Worm (Caenorhabditis elegans) whole organism, young adult: Measurements from ENCODE around the gene arrd-17.

Source experiments
- B0261.1 ChIP-seq: sonication (generic microtip); optimal IDR thresholded peaks from 2 replicates; lab custom pipeline; 2016; ENCODE audit warnings: mild to moderate bottlenecking, missing genetic modification characterization, moderate library complexity, missing compliant biosample characterization
- B0336.3 ChIP-seq: fragments of 200-800 bp; sonication (Bioruptor generic); IDR thresholded peaks from 2 replicates; pipeline ENCODE4 v1.3.6; 2022; ENCODE audit warnings: missing genetic modification characterization, missing compliant biosample characterization
- F37B4.10 ChIP-seq: fragments of 200-800 bp; sonication (Bioruptor generic); IDR thresholded peaks from 2 replicates; pipeline ENCODE4 v1.3.6; 2022; ENCODE audit warnings: missing genetic modification characterization, missing compliant biosample characterization
- K12H6.12 ChIP-seq: fragments of 200-800 bp; sonication (Bioruptor generic); optimal IDR thresholded peaks from 2 replicates; lab custom pipeline; 2018; ENCODE audit warnings: mild to moderate bottlenecking, missing genetic modification characterization, missing compliant biosample characterization
- T07F8.4 ChIP-seq: sonication (generic microtip); optimal IDR thresholded peaks from 2 replicates; lab custom pipeline; 2016; ENCODE audit warnings: mild to moderate bottlenecking, missing genetic modification characterization, moderate library complexity, missing compliant biosample characterization
- Y95B8A.8 ChIP-seq: fragments of 200-800 bp; sonication (Bioruptor generic); IDR thresholded peaks from 2 replicates; pipeline ENCODE4 v1.3.6; 2022; ENCODE audit warnings: missing genetic modification reagents, missing genetic modification characterization, missing compliant biosample characterization
- akir-1 ChIP-seq: fragments of 200-800 bp; sonication (Bioruptor generic); optimal IDR thresholded peaks from 2 replicates; lab custom pipeline; 2018; ENCODE audit warnings: mild to moderate bottlenecking, missing genetic modification characterization, moderate library complexity, missing compliant biosample characterization
- aptf-2 ChIP-seq: fragments of 200-800 bp; sonication (Bioruptor generic); conservative IDR thresholded peaks from 2 replicates; pipeline ENCODE4 v1.3.6; 2022; ENCODE audit warnings: missing genetic modification reagents, missing genetic modification characterization, missing compliant biosample characterization
- attf-6 ChIP-seq: fragments of 200-800 bp; sonication (Bioruptor generic); IDR thresholded peaks from 2 replicates; pipeline ENCODE4 v1.3.6; 2022; ENCODE audit warnings: missing genetic modification reagents, missing genetic modification characterization, missing compliant biosample characterization
- ceh-91 ChIP-seq: fragments of 200-800 bp; sonication (Bioruptor generic); IDR thresholded peaks from 2 replicates; pipeline ENCODE4 v1.3.6; 2022; ENCODE audit warnings: missing genetic modification reagents, missing genetic modification characterization, missing compliant biosample characterization
- dpff-1 ChIP-seq: sonication (generic microtip); optimal IDR thresholded peaks from 2 replicates; lab custom pipeline; 2017; ENCODE audit warnings: mild to moderate bottlenecking, missing genetic modification characterization, missing compliant biosample characterization
- efl-1 ChIP-seq: fragments of 150-350 bp; optimal IDR thresholded peaks from 2 replicates; lab custom pipeline; 2014; ENCODE audit warnings: missing biosample characterization, missing genetic modification reagents, missing genetic modification characterization
- egrh-3 ChIP-seq: fragments of 200-800 bp; sonication (Bioruptor generic); IDR thresholded peaks from 2 replicates; pipeline ENCODE4 v1.3.6; 2022; ENCODE audit warnings: missing genetic modification reagents, missing genetic modification characterization, missing compliant biosample characterization
- ets-4 ChIP-seq: fragments of 200-800 bp; sonication (Bioruptor generic); optimal IDR thresholded peaks from 2 replicates; lab custom pipeline; 2018; ENCODE audit warnings: mild to moderate bottlenecking, missing genetic modification characterization, missing compliant biosample characterization
- gei-17 ChIP-seq: fragments of 200-800 bp; sonication (Bioruptor generic); optimal IDR thresholded peaks from 2 replicates; lab custom pipeline; 2018; ENCODE audit warnings: mild to moderate bottlenecking, missing genetic modification characterization, missing compliant biosample characterization
- hmg-20 ChIP-seq: fragments of 200-800 bp; sonication (Bioruptor generic); IDR thresholded peaks from 2 replicates; pipeline ENCODE4 v1.3.6; 2022; ENCODE audit warnings: missing genetic modification reagents, missing genetic modification characterization, missing compliant biosample characterization
- let-526 ChIP-seq: fragments of 200-800 bp; sonication (Bioruptor generic); IDR thresholded peaks from 2 replicates; pipeline ENCODE4 v1.3.6; 2022; ENCODE audit warnings: missing genetic modification reagents, missing genetic modification characterization, missing compliant biosample characterization
- let-607 ChIP-seq, 2 experiments: fragments of 200-800 bp in 1 of 2; sonication (Bioruptor generic) in 1 of 2; sonication (generic microtip) in 1 of 2; optimal IDR thresholded peaks; 2 replicates each; lab custom pipeline; 2016 to 2018; ENCODE audit warnings: mild to moderate bottlenecking in 2 of 2, missing compliant biosample characterization in 2 of 2, missing genetic modification characterization in 2 of 2, moderate library complexity in 2 of 2, missing genotype in 1 of 2
- lin-26 ChIP-seq: fragments of 200-800 bp; sonication (Bioruptor generic); IDR thresholded peaks from 2 replicates; pipeline ENCODE4 v1.3.6; 2022; ENCODE audit warnings: missing genetic modification reagents, missing genetic modification characterization, missing compliant biosample characterization
- lir-1 ChIP-seq: fragments of 200-800 bp; sonication (Bioruptor generic); conservative IDR thresholded peaks from 2 replicates; pipeline ENCODE4 v1.3.6; 2022; ENCODE audit warnings: missing genetic modification reagents, missing genetic modification characterization, missing compliant biosample characterization
- mcd-1 ChIP-seq: fragments of 200-800 bp; sonication (Bioruptor generic); IDR thresholded peaks from 2 replicates; pipeline ENCODE4 v1.3.6; 2022; ENCODE audit warnings: missing genetic modification reagents, missing genetic modification characterization, missing compliant biosample characterization
- nhr-179 ChIP-seq: sonication (generic microtip); optimal IDR thresholded peaks from 2 replicates; lab custom pipeline; 2016; ENCODE audit warnings: mild to moderate bottlenecking, missing genetic modification characterization, missing compliant biosample characterization
- nhr-90 ChIP-seq: sonication (generic microtip); optimal IDR thresholded peaks from 2 replicates; lab custom pipeline; 2016; ENCODE audit warnings: missing genotype, mild to moderate bottlenecking, missing genetic modification characterization, missing compliant biosample characterization
- pbrm-1 ChIP-seq: fragments of 200-800 bp; sonication (Bioruptor generic); IDR thresholded peaks from 2 replicates; pipeline ENCODE4 v1.3.6; 2022; ENCODE audit warnings: missing genetic modification reagents, missing genetic modification characterization, missing compliant biosample characterization
- rcor-1 ChIP-seq: fragments of 200-800 bp; sonication (Bioruptor generic); IDR thresholded peaks from 2 replicates; pipeline ENCODE4 v1.3.6; 2022; ENCODE audit warnings: missing genetic modification reagents, missing genetic modification characterization, missing compliant biosample characterization
- rec-8 ChIP-seq, 2 experiments: sonication (generic microtip); optimal IDR thresholded peaks; 2 replicates each; lab custom pipeline; 2016; ENCODE audit warnings: mild to moderate bottlenecking in 2 of 2, missing genetic modification characterization in 2 of 2, missing genetic modification reagents in 2 of 2, missing genotype in 2 of 2, missing biosample characterization in 1 of 2, missing compliant biosample characterization in 1 of 2, moderate library complexity in 1 of 2
- repo-1 ChIP-seq: sonication (generic microtip); optimal IDR thresholded peaks from 2 replicates; lab custom pipeline; 2017; ENCODE audit warnings: mild to moderate bottlenecking, missing genetic modification characterization, missing compliant biosample characterization
- rpc-1 ChIP-seq, 2 experiments: fragments of 150-350 bp in 1 of 2; sonication (generic microtip) in 1 of 2; optimal IDR thresholded peaks; 2 replicates each; lab custom pipeline; 2014 to 2018; ENCODE audit warnings: missing biosample characterization in 1 of 2, missing genetic modification characterization in 1 of 2, missing genetic modification reagents in 1 of 2, missing genotype in 1 of 2
- snpc-1.3 ChIP-seq: sonication (generic microtip); optimal IDR thresholded peaks from 2 replicates; lab custom pipeline; 2017; ENCODE audit warnings: missing genetic modification characterization, mild to moderate bottlenecking, missing compliant biosample characterization, antibody characterized with exemption, moderate library complexity, missing genotype, missing genetic modification reagents; ENCODE audit not compliant: insufficient read depth
- snpc-4 ChIP-seq, 5 experiments: fragments of 150-350 bp in 1 of 5; sonication (generic microtip) in 4 of 5; optimal IDR thresholded peaks; 2 replicates each; lab custom pipeline; 2014 to 2018; ENCODE audit warnings: missing genetic modification characterization in 5 of 5, missing biosample characterization in 3 of 5, antibody characterized with exemption in 2 of 5, mild to moderate bottlenecking in 2 of 5, missing compliant biosample characterization in 2 of 5, missing genotype in 2 of 5, moderate library complexity in 2 of 5, missing genetic modification reagents in 1 of 5
- tlf-1 ChIP-seq: fragments of 200-800 bp; sonication (Bioruptor generic); optimal IDR thresholded peaks from 2 replicates; lab custom pipeline; 2018; ENCODE audit warnings: mild to moderate bottlenecking, missing genetic modification characterization, missing compliant biosample characterization
- unc-130 ChIP-seq: sonication (generic microtip); optimal IDR thresholded peaks from 2 replicates; lab custom pipeline; 2016; ENCODE audit warnings: missing genetic modification reagents, missing genetic modification characterization, missing compliant biosample characterization
- zfh-2 ChIP-seq: fragments of 200-800 bp; sonication (Bioruptor generic); conservative IDR thresholded peaks from 2 replicates; pipeline ENCODE4 v1.3.6; 2022; ENCODE audit warnings: missing genetic modification reagents, missing genetic modification characterization, missing compliant biosample characterization
- ztf-18 ChIP-seq: sonication (generic microtip); optimal IDR thresholded peaks from 2 replicates; lab custom pipeline; 2016; ENCODE audit warnings: missing genotype, mild to moderate bottlenecking, missing genetic modification characterization, missing compliant biosample characterization
- ztf-3 ChIP-seq: fragments of 200-800 bp; sonication (Bioruptor generic); optimal IDR thresholded peaks from 2 replicates; lab custom pipeline; 2018; ENCODE audit warnings: mild to moderate bottlenecking, missing genetic modification characterization, missing compliant biosample characterization

arrd-17 gene

DNA sequence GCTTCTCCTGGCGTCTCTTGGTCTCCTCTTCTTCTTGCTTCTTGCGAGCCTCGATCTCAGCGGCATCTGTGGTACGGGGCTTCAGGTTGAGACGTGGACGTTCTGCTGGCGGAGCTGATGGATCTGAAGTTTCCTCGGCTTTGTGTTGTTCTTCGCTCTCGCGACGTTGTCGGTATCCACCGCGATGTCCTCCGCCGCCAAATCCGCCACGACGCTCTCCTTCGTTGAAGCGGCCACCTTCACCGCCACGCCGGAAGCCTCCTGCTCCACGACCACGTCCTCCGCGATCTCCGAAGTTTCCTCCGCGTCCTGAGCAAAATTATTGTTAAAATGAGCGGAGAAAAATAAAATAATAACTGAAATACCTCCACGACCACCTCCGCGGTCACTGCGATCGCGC is 12.2 kb upstream of the arrd-17 start (continued):
- no peak for TF ChIP-seq akir-1 (GFP tag; lab: Kevin White, UChicago)
- TF ChIP-seq dpff-1 (tag; lab: Kevin White, UChicago) = no peak
- TF ChIP-seq snpc-1.3 (tag; lab: Kevin White, UChicago) = no peak
- TF ChIP-seq mcd-1 (GFP tag; lab: Robert Waterston, UW) = 0 out of 2 replicates have a peak, but pooled peaks have one; percentile 9
- peak; percentile 91 for TF ChIP-seq zfh-2 (GFP tag; lab: Robert Waterston, UW)
- no peak for TF ChIP-seq ets-4 (GFP tag; lab: Kevin White, UChicago)
- TF ChIP-seq T07F8.4 = no peak
- TF ChIP-seq ceh-91 (GFP tag; lab: Robert Waterston, UW) = no peak
- TF ChIP-seq repo-1 (tag; lab: Kevin White, UChicago) = no peak
- no peak for TF ChIP-seq gei-17 (GFP tag; lab: Kevin White, UChicago)
- TF ChIP-seq egrh-3 (GFP tag; lab: Robert Waterston, UW) = peak; percentile 78; the same call in 1 of the 2 replicates

DNA sequence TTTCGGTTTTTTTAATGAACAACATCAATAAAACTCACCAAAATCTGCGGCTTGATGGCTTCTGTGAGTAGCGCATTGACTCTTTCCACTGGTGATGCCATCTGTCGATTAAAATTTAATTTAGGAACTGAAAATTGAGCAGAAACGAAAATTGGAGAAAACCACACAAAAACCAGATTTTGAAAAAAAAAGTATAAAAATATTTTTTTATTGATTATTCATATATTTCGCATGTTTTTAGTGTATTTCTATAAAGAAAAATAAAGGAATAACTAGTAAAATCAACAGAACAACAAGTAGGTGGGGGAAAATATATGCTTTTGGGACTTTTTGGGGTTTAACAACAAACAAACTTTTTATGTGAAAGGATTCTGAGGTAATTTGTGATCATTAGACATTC is 11.6 kb upstream of the arrd-17 start, which contains the start of gene T12D8.10:
TSS of gene T12D8.10 (minus strand) at position 101 of the 400 bp plus-strand sequence.
- TF ChIP-seq ztf-3 = no peak
- TF ChIP-seq rec-8 (tag; optimal IDR thresholded peaks at IDR 0.05; lab: Kevin White, UChicago) = no peak
- no peak for TF ChIP-seq efl-1 (GFP tag; lab: Kevin White, UChicago)
- no peak for TF ChIP-seq lir-1 (GFP tag; lab: Robert Waterston, UW)
- TF ChIP-seq ztf-18 = no peak
- TF ChIP-seq hmg-20 (GFP tag; lab: Robert Waterston, UW) = no peak
- no peak for TF ChIP-seq T07F8.4
- TF ChIP-seq repo-1 (tag; lab: Kevin White, UChicago) = no peak
- TF ChIP-seq let-526 (GFP tag; lab: Robert Waterston, UW) = no peak
- TF ChIP-seq unc-130 (GFP tag; lab: Kevin White, UChicago) = no peak
- no peak for TF ChIP-seq tlf-1 (GFP tag; lab: Kevin White, UChicago)
- TF ChIP-seq ceh-91 (GFP tag; lab: Robert Waterston, UW) = no peak
- no peak for TF ChIP-seq nhr-179
- TF ChIP-seq snpc-4 (GFP tag; optimal IDR thresholded peaks at IDR 0.05; lab: Kevin White, UChicago) = no peak
- no peak for TF ChIP-seq snpc-4 (tag; optimal IDR thresholded peaks at IDR 0.05; lab: Kevin White, UChicago)

ce11 chrIII:13641588-13641987 is 11.0 kb upstream of the arrd-17 start, which contains the start of gene acbp-5:
Gene acbp-5, minus strand, starts transcription at chrIII:13641688.
- no peak for TF ChIP-seq B0261.1 (tag; lab: Kevin White, UChicago)
- TF ChIP-seq aptf-2 (GFP tag; lab: Robert Waterston, UW) = no peak
- no peak for TF ChIP-seq let-607 (tag; optimal IDR thresholded peaks at IDR 0.05; lab: Kevin White, UChicago)
- TF ChIP-seq attf-6 (GFP tag; lab: Robert Waterston, UW) = no peak
- TF ChIP-seq rpc-1 (optimal IDR thresholded peaks at IDR 0.05; lab: Kevin White, UChicago) = no peak
- TF ChIP-seq rpc-1 (tag; optimal IDR thresholded peaks at IDR 0.05; lab: Kevin White, UChicago) = no peak
- TF ChIP-seq F37B4.10 (GFP tag; lab: Robert Waterston, UW) = no peak
- no peak for TF ChIP-seq nhr-90 (tag; lab: Kevin White, UChicago)
- no peak for TF ChIP-seq rcor-1 (GFP tag; lab: Robert Waterston, UW)
- no peak for TF ChIP-seq B0336.3
- no peak for TF ChIP-seq K12H6.12 (tag; lab: Kevin White, UChicago)
- no peak for TF ChIP-seq Y95B8A.8 (GFP tag; lab: Robert Waterston, UW)
- TF ChIP-seq lin-26 = no peak
- TF ChIP-seq tlf-1 (GFP tag; lab: Kevin White, UChicago) = no peak
- TF ChIP-seq pbrm-1 (GFP tag; lab: Robert Waterston, UW) = no peak
- TF ChIP-seq, all 124 proteins: peak for 0
